Worm (Caenorhabditis elegans): ENCODE measurements around the gene nhr-207.

- TF ChIP-seq lin-15B (tag; optimal IDR thresholded peaks at IDR 0.05) (no peak), elt-3 (tag; optimal IDR thresholded peaks at IDR 0.05) (no peak)
Measured at ce11 chrV:12063036-12063435, 32.9 kb upstream of the nhr-207 start, which contains the start of gene clh-6.

Measured in whole organism, L3 larva.